Worm (Caenorhabditis elegans): ENCODE results near the gene B0334.20.

B0334.20 gene

DNA sequence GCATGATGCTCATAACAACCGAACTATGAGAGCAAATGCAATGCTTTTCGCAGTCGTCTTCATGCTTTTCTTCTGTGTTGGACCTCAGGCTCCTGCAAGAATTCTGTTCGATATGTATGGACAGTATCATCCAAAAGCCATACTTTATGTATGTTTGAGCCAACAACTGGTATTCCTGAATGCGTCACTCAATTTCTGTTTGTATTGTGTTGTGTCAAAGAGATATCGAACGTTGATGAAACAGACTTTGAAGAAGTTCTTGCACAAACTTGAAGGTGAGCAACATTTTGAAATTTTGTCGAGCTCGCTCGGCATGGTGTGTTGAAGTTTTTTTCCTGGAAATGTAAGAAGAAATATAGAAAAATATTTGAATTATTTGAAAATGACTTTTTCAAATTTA, 12.7 kb upstream of the B0334.20 start:
- TF ChIP-seq ztf-1 (GFP tag; conservative IDR thresholded peaks at IDR 0.05), result no peak
- TF ChIP-seq ztf-4 (tag; optimal IDR thresholded peaks at IDR 0.05), result no peak
- TF ChIP-seq aly-2 (tag; optimal IDR thresholded peaks at IDR 0.05), result no peak
- TF ChIP-seq gmeb-1 (tag; optimal IDR thresholded peaks at IDR 0.05), result no peak
- no peak for TF ChIP-seq ama-1 (optimal IDR thresholded peaks at IDR 0.05)
- TF ChIP-seq skn-1 (tag; optimal IDR thresholded peaks at IDR 0.05), result no peak
- TF ChIP-seq nhr-11 (tag; optimal IDR thresholded peaks at IDR 0.05), result no peak
- TF ChIP-seq snpc-4 (tag; optimal IDR thresholded peaks at IDR 0.05), result no peak
- TF ChIP-seq egl-27 (tag; optimal IDR thresholded peaks at IDR 0.05), result no peak
- no peak for TF ChIP-seq F13H6.1 (tag; optimal IDR thresholded peaks at IDR 0.05)
- TF ChIP-seq ceh-82 (tag; optimal IDR thresholded peaks at IDR 0.05), result no peak
- TF ChIP-seq nhr-129 (tag; optimal IDR thresholded peaks at IDR 0.05), result no peak
- TF ChIP-seq Y55F3AM.14 (GFP tag; optimal IDR thresholded peaks at IDR 0.05), result no peak
- no peak for TF ChIP-seq nhr-12 (tag; optimal IDR thresholded peaks at IDR 0.05)
- no peak for TF ChIP-seq ceh-16 (tag; optimal IDR thresholded peaks at IDR 0.05)
- no peak for TF ChIP-seq dmd-4 (tag; optimal IDR thresholded peaks at IDR 0.05)
- no peak for TF ChIP-seq unc-62 (GFP tag; optimal IDR thresholded peaks at IDR 0.05)
- TF ChIP-seq R02D3.7 (tag; optimal IDR thresholded peaks at IDR 0.05), result no peak
- TF ChIP-seq sma-9 (GFP tag; optimal IDR thresholded peaks at IDR 0.05), result no peak
- no peak for TF ChIP-seq sma-9 (tag; optimal IDR thresholded peaks at IDR 0.05)

DNA sequence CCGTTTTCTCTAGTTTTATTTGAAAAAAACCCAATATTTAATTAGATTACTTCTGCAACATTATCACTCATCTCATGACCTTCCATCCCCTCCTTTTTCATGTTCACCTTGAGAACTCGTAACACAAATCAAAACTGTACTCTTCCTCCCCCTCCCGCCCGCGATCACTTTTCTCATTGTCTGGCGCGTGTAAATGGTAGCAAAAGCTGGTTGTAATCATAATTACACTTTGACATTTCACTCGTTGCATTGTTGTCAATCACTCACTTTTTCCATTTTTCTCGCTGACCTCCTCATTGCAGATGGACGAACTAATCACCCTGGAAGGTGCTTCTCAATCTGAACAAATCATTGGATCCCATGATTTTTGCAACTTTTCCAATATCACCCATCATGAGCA, 10.1 kb upstream of the B0334.20 start, which contains the start of gene npr-41:
npr-41 (plus strand) TSS at position 301 of the 400 bp plus-strand sequence.
- TF ChIP-seq nhr-129 (tag; optimal IDR thresholded peaks at IDR 0.05) (no peak), aly-2 (tag; optimal IDR thresholded peaks at IDR 0.05) (no peak)

DNA sequence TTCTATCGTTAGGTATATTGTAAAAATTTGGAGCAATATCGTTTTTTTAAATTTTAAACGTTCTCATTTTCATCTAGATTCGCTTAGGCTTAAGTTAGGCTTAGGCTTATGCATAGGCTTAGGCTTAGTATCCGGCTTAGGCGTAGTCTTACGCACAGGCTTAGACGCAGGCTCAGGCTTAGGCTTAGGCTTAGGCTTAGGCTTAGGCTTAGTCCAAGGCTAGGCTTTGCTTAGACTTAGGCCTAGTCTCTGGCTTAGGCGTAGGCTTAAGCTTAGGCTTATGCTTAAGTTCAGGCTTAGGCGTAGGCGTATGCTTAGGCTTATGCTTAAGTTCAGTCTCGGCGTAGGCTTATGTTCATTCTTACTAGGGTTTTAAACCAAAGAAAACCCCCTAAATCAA, 3.5 kb upstream of the B0334.20 start:
- TF ChIP-seq sem-4 (tag; optimal IDR thresholded peaks at IDR 0.05) (no peak), Y55F3AM.14 (GFP tag; optimal IDR thresholded peaks at IDR 0.05) (no peak), snpc-4 (tag; optimal IDR thresholded peaks at IDR 0.05) (no peak), C34F6.9 (tag; optimal IDR thresholded peaks at IDR 0.05) (no peak), nhr-6 (tag; optimal IDR thresholded peaks at IDR 0.05) (no peak), mdl-1 (tag; optimal IDR thresholded peaks at IDR 0.05) (no peak), zag-1 (tag; optimal IDR thresholded peaks at IDR 0.05) (no peak), F13H6.1 (tag; optimal IDR thresholded peaks at IDR 0.05) (no peak), R02D3.7 (tag; optimal IDR thresholded peaks at IDR 0.05) (no peak), ceh-16 (tag; optimal IDR thresholded peaks at IDR 0.05) (no peak), gmeb-1 (tag; optimal IDR thresholded peaks at IDR 0.05) (no peak), nhr-237 (tag; optimal IDR thresholded peaks at IDR 0.05) (no peak), sma-3 (GFP tag; optimal IDR thresholded peaks at IDR 0.05) (no peak), fos-1 (tag; optimal IDR thresholded peaks at IDR 0.05) (no peak), unc-55 (GFP tag; optimal IDR thresholded peaks at IDR 0.05) (no peak), nhr-21 (tag; optimal IDR thresholded peaks at IDR 0.05) (no peak)

DNA sequence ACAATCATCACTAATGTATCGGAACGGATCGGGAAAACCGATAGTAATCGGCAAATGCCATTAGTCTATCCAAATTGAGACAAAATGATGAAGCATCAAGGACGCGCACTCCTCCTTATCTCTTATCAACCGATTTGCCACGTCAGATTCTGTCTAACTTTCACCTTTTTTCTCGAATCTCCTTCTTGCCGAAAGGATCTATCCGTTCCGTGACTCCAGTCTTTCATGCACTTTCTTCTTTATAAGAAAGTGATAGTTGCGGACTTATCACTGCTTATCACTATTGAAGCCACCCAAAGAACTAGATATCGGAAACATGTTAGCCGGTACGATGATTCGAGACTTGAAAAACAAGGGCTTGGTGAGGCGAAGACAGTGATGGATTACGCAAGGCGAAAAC, 1.7 kb upstream of the B0334.20 start:
- TF ChIP-seq unc-62 (GFP tag; optimal IDR thresholded peaks at IDR 0.05), result no peak
- TF ChIP-seq crh-2 (tag; optimal IDR thresholded peaks at IDR 0.05), result peak; percentile 5
- peak; percentile 56 for TF ChIP-seq sma-9 (GFP tag; optimal IDR thresholded peaks at IDR 0.05)
- no peak for TF ChIP-seq sma-9 (tag; optimal IDR thresholded peaks at IDR 0.05)
- TF ChIP-seq nhr-23 (tag; optimal IDR thresholded peaks at IDR 0.05), result no peak
- TF ChIP-seq lin-11 (tag; optimal IDR thresholded peaks at IDR 0.05), result no peak
- TF ChIP-seq sem-4 (tag; optimal IDR thresholded peaks at IDR 0.05), result no peak
- TF ChIP-seq nhr-25 (tag; optimal IDR thresholded peaks at IDR 0.05), result peak; percentile 7
- TF ChIP-seq fos-1 (tag; optimal IDR thresholded peaks at IDR 0.05), result peak; percentile 36
- TF ChIP-seq lsy-2 (tag; optimal IDR thresholded peaks at IDR 0.05), result peak in 1 of 2 experiments; percentile 12
- TF ChIP-seq nhr-77 (tag; optimal IDR thresholded peaks at IDR 0.05), result no peak
- TF ChIP-seq blmp-1 (tag; optimal IDR thresholded peaks at IDR 0.05; ENCODE audit: insufficient read depth), result peak; percentile 90
- no peak for TF ChIP-seq ceh-16 (tag; optimal IDR thresholded peaks at IDR 0.05)
- no peak for TF ChIP-seq mdl-1 (tag; optimal IDR thresholded peaks at IDR 0.05)
- no peak for TF ChIP-seq nhr-237 (tag; optimal IDR thresholded peaks at IDR 0.05)
- TF ChIP-seq nhr-12 (tag; optimal IDR thresholded peaks at IDR 0.05), result no peak
- TF ChIP-seq mab-5 (tag; optimal IDR thresholded peaks at IDR 0.05), result no peak
- no peak for TF ChIP-seq elt-1 (tag; optimal IDR thresholded peaks at IDR 0.05)
- TF ChIP-seq nhr-21 (tag; optimal IDR thresholded peaks at IDR 0.05), result peak; percentile 84
- TF ChIP-seq snpc-4 (tag; optimal IDR thresholded peaks at IDR 0.05), result no peak

Measured in whole organism, L2 larva.